Fruit fly (Drosophila melanogaster): ENCODE data around the gene tj.

The tj gene

DNA sequence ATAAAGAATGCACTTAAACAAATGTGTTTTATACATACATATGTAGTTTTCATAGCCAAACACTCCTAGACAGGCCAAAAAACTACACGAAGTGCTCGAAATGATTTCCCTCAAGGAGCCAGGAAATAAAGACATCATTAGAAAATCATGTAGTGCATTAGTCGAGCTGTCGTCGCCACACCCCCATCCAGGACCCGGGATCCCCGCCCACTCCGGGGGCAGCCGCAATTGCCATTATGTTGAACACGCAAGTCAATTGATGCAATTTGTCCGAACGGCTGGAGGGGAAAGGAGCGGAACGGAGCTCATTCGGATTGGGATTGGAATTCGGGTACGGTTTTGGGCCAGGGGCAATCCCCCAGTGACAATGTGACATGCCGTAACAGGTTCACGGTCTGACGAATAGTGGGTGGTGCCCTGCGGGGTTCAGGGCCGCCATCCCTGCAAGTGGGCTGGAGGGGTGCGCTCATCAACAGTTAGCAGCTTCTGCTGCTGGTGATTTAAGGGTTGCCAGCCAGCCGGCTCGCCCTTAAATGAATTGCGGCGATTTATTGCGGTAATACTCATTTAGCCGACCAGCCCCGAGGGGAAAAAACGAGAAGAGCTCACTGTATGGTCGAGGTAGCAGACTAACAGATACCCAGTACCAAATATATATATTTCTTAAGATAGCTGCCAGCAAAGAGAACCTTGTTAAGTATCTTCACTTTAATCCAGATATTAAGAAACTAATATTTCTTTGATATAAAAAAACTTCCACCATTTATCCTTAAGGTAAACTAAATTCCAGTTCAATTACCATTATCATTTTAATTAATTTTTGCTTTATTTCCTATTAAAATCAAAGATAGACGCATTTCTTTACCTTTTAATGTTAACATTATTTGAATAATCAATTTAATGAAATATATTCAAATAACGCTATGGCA, 16.6 kb downstream of the tj start:
- TF ChIP-seq Snoo (tag; optimal IDR thresholded peaks at IDR 0.05), result no peak

DNA sequence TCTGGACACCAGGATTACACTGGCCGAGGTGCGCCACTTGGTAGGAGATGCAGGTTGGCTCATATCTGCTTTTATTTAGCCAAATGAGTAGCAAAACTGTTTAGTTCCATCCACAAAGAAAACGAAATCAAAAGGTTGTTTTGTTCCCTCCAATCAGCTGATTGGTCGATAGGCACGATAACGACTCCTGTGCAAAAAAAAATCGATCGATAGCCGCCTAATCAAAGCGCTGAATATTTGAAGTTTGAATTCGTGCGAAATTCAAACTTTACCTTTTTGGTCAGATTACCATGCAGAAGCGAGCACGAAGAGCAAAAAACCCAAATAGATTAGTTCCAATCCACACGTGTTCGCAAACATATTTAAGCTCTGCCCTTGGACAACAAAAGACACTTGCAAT, 20.5 kb downstream of the tj start, which contains the start of the genes CG10195 and CG13084:
Gene CG10195, minus strand, starts transcription at position 167 of the 400 bp plus-strand sequence.
Gene CG13084, plus strand, starts transcription at position 392 of the 400 bp plus-strand sequence.
- TF ChIP-seq Ets98B (GFP tag; IDR thresholded peaks at IDR 0.05), result no peak
- TF ChIP-seq CG32121 (GFP tag; IDR thresholded peaks at IDR 0.05), result no peak
- no peak for TF ChIP-seq D1 (tag; optimal IDR thresholded peaks at IDR 0.05)
- TF ChIP-seq CG17806 (tag; optimal IDR thresholded peaks at IDR 0.05), result no peak
- TF ChIP-seq CG8301 (tag; optimal IDR thresholded peaks at IDR 0.05), result no peak
- TF ChIP-seq CG15710 (tag; optimal IDR thresholded peaks at IDR 0.05), result no peak
- TF ChIP-seq CG9948 (tag; optimal IDR thresholded peaks at IDR 0.05), result no peak
- no peak for TF ChIP-seq CG14655 (GFP tag; optimal IDR thresholded peaks at IDR 0.05)
- TF ChIP-seq CG12605 (GFP tag; IDR thresholded peaks at IDR 0.05), result no peak
- no peak for TF ChIP-seq fd96Ca (GFP tag; IDR thresholded peaks at IDR 0.05)
- no peak for TF ChIP-seq gl (tag; optimal IDR thresholded peaks at IDR 0.05)
- no peak for TF ChIP-seq EcR (GFP tag; optimal IDR thresholded peaks at IDR 0.05)
- no peak for TF ChIP-seq CG4496 (GFP tag; IDR thresholded peaks at IDR 0.05)
- TF ChIP-seq CG8159 (tag; optimal IDR thresholded peaks at IDR 0.05), result no peak

DNA sequence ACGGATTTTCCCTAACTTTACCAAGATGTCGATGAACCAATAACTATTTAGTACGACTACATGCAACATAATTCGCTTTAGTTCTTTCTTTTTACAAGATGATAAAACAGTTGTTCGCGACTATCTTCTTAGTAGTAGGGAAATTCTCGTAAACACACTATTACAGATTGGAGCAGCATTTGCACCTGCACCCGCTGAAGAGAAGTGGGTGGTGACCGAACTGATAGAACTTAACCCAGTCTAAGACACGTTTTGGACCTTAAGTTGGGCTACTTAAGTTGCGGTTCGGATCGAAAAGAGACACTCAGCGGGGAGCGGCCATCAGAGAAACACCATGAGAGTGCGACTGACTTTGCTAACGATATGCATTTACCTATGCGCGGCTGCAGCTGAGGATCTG, 23.1 kb downstream of the tj start, which contains the start of gene CG13083:
Gene CG13083, plus strand, starts transcription at position 301 of the 400 bp plus-strand sequence.
- no peak for TF ChIP-seq CG4496 (GFP tag; IDR thresholded peaks at IDR 0.05)
- TF ChIP-seq CG9948 (tag; optimal IDR thresholded peaks at IDR 0.05), result no peak
- TF ChIP-seq CG32121 (GFP tag; IDR thresholded peaks at IDR 0.05), result no peak
- TF ChIP-seq gl (tag; optimal IDR thresholded peaks at IDR 0.05), result no peak

DNA sequence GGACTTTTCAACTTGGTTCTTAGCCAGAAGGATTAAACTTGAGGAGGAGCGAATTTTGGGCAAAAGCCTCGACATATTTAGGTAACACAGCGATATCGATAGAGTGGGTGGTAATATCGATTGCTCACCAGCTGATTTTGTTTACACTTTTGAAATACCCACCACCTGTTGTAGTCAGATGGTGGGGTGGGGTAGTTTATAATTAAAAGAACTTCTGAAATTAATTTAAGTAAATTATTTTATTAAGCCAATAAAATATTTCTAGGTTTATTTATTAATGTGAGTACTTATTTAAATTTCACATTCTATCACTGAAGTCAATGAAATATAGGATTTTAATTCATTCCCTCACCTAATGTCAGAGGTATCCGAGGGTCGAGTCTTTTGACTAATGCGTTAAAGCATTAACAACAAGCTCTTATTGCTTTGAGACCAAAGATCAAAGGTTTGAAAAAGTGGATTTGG, 26.0 kb downstream of the tj start, which contains the start of the genes CG10194 and CG18094:
Gene CG10194, minus strand, starts transcription at position 108 of the 465 bp plus-strand sequence.
Gene CG18094, plus strand, starts transcription at position 266 of the 465 bp plus-strand sequence.
- TF ChIP-seq CG13204 (GFP tag; optimal IDR thresholded peaks at IDR 0.05), result no peak
- TF ChIP-seq CG12605 (GFP tag; IDR thresholded peaks at IDR 0.05), result peak; percentile 61
- TF ChIP-seq CG8301 (tag; optimal IDR thresholded peaks at IDR 0.05), result no peak
- peak; percentile 50 for TF ChIP-seq CG32121 (GFP tag; IDR thresholded peaks at IDR 0.05)
- TF ChIP-seq Pif1B (GFP tag; optimal IDR thresholded peaks at IDR 0.05), result no peak
- TF ChIP-seq Pif1A (GFP tag; optimal IDR thresholded peaks at IDR 0.05), result no peak
- TF ChIP-seq EcR (GFP tag; optimal IDR thresholded peaks at IDR 0.05), result no peak
- no peak for TF ChIP-seq CG34367 (tag; optimal IDR thresholded peaks at IDR 0.05)
- TF ChIP-seq gl (tag; optimal IDR thresholded peaks at IDR 0.05), result no peak
- TF ChIP-seq Ets98B (GFP tag; IDR thresholded peaks at IDR 0.05), result no peak
- TF ChIP-seq CG8159 (tag; optimal IDR thresholded peaks at IDR 0.05), result no peak
- TF ChIP-seq CG9948 (tag; optimal IDR thresholded peaks at IDR 0.05), result no peak
- peak; percentile 40; the same call in 1 of the 3 replicates for TF ChIP-seq CG4496 (GFP tag; IDR thresholded peaks at IDR 0.05)

DNA sequence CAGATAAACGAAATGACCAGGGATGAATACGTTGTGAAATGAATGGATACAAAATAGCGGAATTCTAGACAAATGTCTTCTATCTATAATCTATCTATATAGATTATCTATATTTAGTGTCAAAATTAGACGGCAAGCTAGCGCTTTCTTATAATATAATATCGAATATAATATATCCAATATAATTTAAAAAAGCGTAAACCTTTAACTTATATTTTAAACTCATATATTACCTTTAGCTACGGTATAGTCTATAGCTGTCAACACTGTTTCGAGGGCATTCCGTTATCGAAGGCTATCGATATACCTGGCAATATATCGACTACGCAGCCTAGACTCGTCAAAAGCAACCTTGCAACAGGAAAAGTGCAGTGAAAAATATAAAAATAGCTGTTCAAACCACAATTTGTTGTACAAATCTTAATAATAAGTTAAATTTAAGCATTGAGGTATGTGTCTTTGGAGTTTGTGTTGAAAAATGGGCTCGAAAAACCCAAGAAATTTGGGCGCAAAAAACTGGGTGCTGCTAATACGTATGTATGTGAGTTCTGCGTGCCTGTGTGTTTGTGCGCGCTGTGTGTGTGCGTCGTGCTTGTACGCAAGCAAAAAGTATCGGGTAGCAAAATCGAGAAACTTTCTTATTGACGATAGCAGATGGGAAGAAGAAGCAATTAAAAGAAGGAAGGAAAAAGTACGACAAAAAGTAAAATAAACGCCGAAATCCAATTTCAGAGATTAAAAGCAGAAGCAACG, 29.0 kb downstream of the tj start, which contains the start of the genes swm and Ctu2:
Gene swm, plus strand, starts transcription at position 318 of the 753 bp plus-strand sequence.
Gene Ctu2, minus strand, starts transcription at position 320 of the 753 bp plus-strand sequence.
- TF ChIP-seq CG10348 (GFP tag; IDR thresholded peaks at IDR 0.05) (no peak), D1 (tag; optimal IDR thresholded peaks at IDR 0.05) (no peak), CG12605 (GFP tag; IDR thresholded peaks at IDR 0.05) (no peak), CG34367 (tag; optimal IDR thresholded peaks at IDR 0.05) (no peak), CG15710 (tag; optimal IDR thresholded peaks at IDR 0.05) (peak; percentile 70), Snoo (tag; optimal IDR thresholded peaks at IDR 0.05) (no peak), CG4496 (GFP tag; IDR thresholded peaks at IDR 0.05) (no peak), EcR (GFP tag; optimal IDR thresholded peaks at IDR 0.05) (peak; percentile 19), CG17806 (tag; optimal IDR thresholded peaks at IDR 0.05) (no peak), Pif1A (GFP tag; optimal IDR thresholded peaks at IDR 0.05) (no peak), CG14655 (GFP tag; optimal IDR thresholded peaks at IDR 0.05) (no peak), CG8159 (tag; optimal IDR thresholded peaks at IDR 0.05) (no peak), CG8301 (tag; optimal IDR thresholded peaks at IDR 0.05) (no peak), rn (GFP tag; IDR thresholded peaks at IDR 0.05) (no peak), Pif1B (GFP tag; optimal IDR thresholded peaks at IDR 0.05) (no peak), CG13204 (GFP tag; optimal IDR thresholded peaks at IDR 0.05) (no peak), Ets98B (GFP tag; IDR thresholded peaks at IDR 0.05) (no peak; the same call in 1 of the 2 replicates), CG9948 (tag; optimal IDR thresholded peaks at IDR 0.05) (peak; percentile 43), fd96Ca (GFP tag; IDR thresholded peaks at IDR 0.05) (no peak), CG32121 (GFP tag; IDR thresholded peaks at IDR 0.05) (peak; percentile 56; the same call in 1 of the 2 replicates), gl (tag; optimal IDR thresholded peaks at IDR 0.05) (no peak)
